Worm (Caenorhabditis elegans) whole organism, mixed stage, embryonic: ENCODE results near the gene rbc-1.

Experiments
- M03D4.4 ChIP-seq: sonication (generic microtip); optimal IDR thresholded peaks from 2 replicates; lab custom pipeline; 2017; ENCODE audit warnings: mild to moderate bottlenecking, missing genetic modification characterization, missing compliant biosample characterization
- bed-3 ChIP-seq: fragments of 200-800 bp; sonication (Bioruptor generic); optimal IDR thresholded peaks from 3 replicates; lab custom pipeline; 2018; ENCODE audit warnings: mild to moderate bottlenecking, missing genetic modification characterization, moderate library complexity, missing compliant biosample characterization
- blmp-1 ChIP-seq: fragments of 150-350 bp; optimal IDR thresholded peaks from 2 replicates; lab custom pipeline; 2014; ENCODE audit warnings: missing biosample characterization, missing genetic modification characterization
- ceh-39 ChIP-seq: fragments of 150-350 bp; optimal IDR thresholded peaks from 2 replicates; lab custom pipeline; 2014; ENCODE audit warnings: missing biosample characterization, missing genetic modification characterization
- ceh-43 ChIP-seq: fragments of 200-800 bp; sonication (Bioruptor generic); optimal IDR thresholded peaks from 2 replicates; lab custom pipeline; 2018; ENCODE audit warnings: mild to moderate bottlenecking, missing genetic modification characterization, moderate library complexity, missing compliant biosample characterization
- ceh-83 ChIP-seq: fragments of 200-800 bp; sonication (Bioruptor generic); optimal IDR thresholded peaks from 2 replicates; lab custom pipeline; 2018; ENCODE audit warnings: mild to moderate bottlenecking, missing genetic modification characterization, missing compliant biosample characterization
- ces-1 ChIP-seq: fragments of 150-350 bp; optimal IDR thresholded peaks from 2 replicates; lab custom pipeline; 2014; ENCODE audit warnings: missing biosample characterization, missing genetic modification reagents, missing genetic modification characterization
- cnd-1 ChIP-seq: fragments of 200-800 bp; sonication (Bioruptor generic); optimal IDR thresholded peaks from 2 replicates; lab custom pipeline; 2018; ENCODE audit warnings: mild to moderate bottlenecking, missing genetic modification characterization, missing compliant biosample characterization
- drap-1 ChIP-seq: fragments of 200-800 bp; sonication (Bioruptor generic); optimal IDR thresholded peaks from 3 replicates; lab custom pipeline; 2018; ENCODE audit warnings: mild to moderate bottlenecking, missing genetic modification characterization, missing compliant biosample characterization
- elt-1 ChIP-seq: sonication (generic microtip); optimal IDR thresholded peaks from 2 replicates; lab custom pipeline; 2017; ENCODE audit warnings: missing genetic modification characterization, mild to moderate bottlenecking, missing compliant biosample characterization, antibody characterized with exemption, moderate library complexity, borderline replicate concordance; ENCODE audit not compliant: insufficient read depth
- elt-3 ChIP-seq: fragments of 150-350 bp; optimal IDR thresholded peaks from 2 replicates; lab custom pipeline; 2014; ENCODE audit warnings: missing biosample characterization, missing genetic modification characterization
- flh-1 ChIP-seq: fragments of 200-800 bp; sonication (Bioruptor generic); optimal IDR thresholded peaks from 2 replicates; lab custom pipeline; 2018; ENCODE audit warnings: mild to moderate bottlenecking, missing genetic modification characterization, moderate library complexity, missing compliant biosample characterization
- ham-2 ChIP-seq: fragments of 200-800 bp; sonication (Bioruptor generic); optimal IDR thresholded peaks from 2 replicates; lab custom pipeline; 2018; ENCODE audit warnings: mild to moderate bottlenecking, missing genetic modification characterization, missing compliant biosample characterization
- hlh-1 ChIP-seq: fragments of 150-350 bp; optimal IDR thresholded peaks from 2 replicates; lab custom pipeline; 2014; ENCODE audit warnings: missing biosample characterization, missing genetic modification reagents, missing genetic modification characterization
- lin-13 ChIP-seq: fragments of 150-350 bp; optimal IDR thresholded peaks from 2 replicates; lab custom pipeline; 2014; ENCODE audit warnings: missing biosample characterization, missing genetic modification characterization
- lin-32 ChIP-seq: fragments of 200-800 bp; sonication (Bioruptor generic); optimal IDR thresholded peaks from 2 replicates; lab custom pipeline; 2018; ENCODE audit warnings: mild to moderate bottlenecking, missing genetic modification characterization, missing compliant biosample characterization
- lsy-2 ChIP-seq: fragments of 150-350 bp; optimal IDR thresholded peaks from 2 replicates; lab custom pipeline; 2014; ENCODE audit warnings: missing biosample characterization, missing genetic modification characterization
- mab-5 ChIP-seq: fragments of 150-350 bp; optimal IDR thresholded peaks from 2 replicates; lab custom pipeline; 2014; ENCODE audit warnings: missing biosample characterization, missing genetic modification characterization
- mep-1 ChIP-seq: fragments of 150-350 bp; optimal IDR thresholded peaks from 2 replicates; lab custom pipeline; 2017; ENCODE audit warnings: missing biosample characterization, missing genetic modification reagents, missing genetic modification characterization, inconsistent platforms
- mls-2 ChIP-seq: sonication (generic microtip); optimal IDR thresholded peaks from 2 replicates; lab custom pipeline; 2016; ENCODE audit warnings: mild to moderate bottlenecking, missing genetic modification characterization, moderate library complexity, missing compliant biosample characterization
- nhr-12 ChIP-seq: fragments of 150-350 bp; optimal IDR thresholded peaks from 2 replicates; lab custom pipeline; 2014; ENCODE audit warnings: missing biosample characterization, missing genetic modification characterization
- nhr-2 ChIP-seq: fragments of 150-350 bp; optimal IDR thresholded peaks from 2 replicates; lab custom pipeline; 2014; ENCODE audit warnings: missing biosample characterization, missing genetic modification characterization
- nhr-237 ChIP-seq: fragments of 150-350 bp; optimal IDR thresholded peaks from 2 replicates; lab custom pipeline; 2014; ENCODE audit warnings: missing biosample characterization, missing genetic modification characterization
- nhr-28 ChIP-seq: fragments of 150-350 bp; optimal IDR thresholded peaks from 2 replicates; lab custom pipeline; 2014; ENCODE audit warnings: missing biosample characterization, missing genetic modification characterization
- pha-4 ChIP-seq: fragments of 150-350 bp; optimal IDR thresholded peaks from 2 replicates; lab custom pipeline; 2018; ENCODE audit warnings: missing biosample characterization, missing genetic modification reagents, missing genetic modification characterization
- snpc-4 ChIP-seq: fragments of 150-350 bp; optimal IDR thresholded peaks from 2 replicates; lab custom pipeline; 2014; ENCODE audit warnings: missing biosample characterization, missing genetic modification characterization
- sptf-1 ChIP-seq: sonication (generic microtip); optimal IDR thresholded peaks from 2 replicates; lab custom pipeline; 2017; ENCODE audit warnings: mild to moderate bottlenecking, missing genetic modification characterization, moderate library complexity, missing compliant biosample characterization
- tbx-8 ChIP-seq: fragments of 200-800 bp; sonication (Bioruptor generic); optimal IDR thresholded peaks from 2 replicates; lab custom pipeline; 2018; ENCODE audit warnings: mild to moderate bottlenecking, missing genetic modification characterization, moderate library complexity, missing compliant biosample characterization
- unc-120 ChIP-seq: sonication (generic microtip); optimal IDR thresholded peaks from 2 replicates; lab custom pipeline; 2017; ENCODE audit warnings: missing genetic modification characterization, missing compliant biosample characterization; ENCODE audit not compliant: poor library complexity, severe bottlenecking
- unc-62 ChIP-seq: fragments of 150-350 bp; optimal IDR thresholded peaks from 2 replicates; lab custom pipeline; 2014; ENCODE audit warnings: missing biosample characterization, missing genetic modification reagents, missing genetic modification characterization
- zip-8 ChIP-seq: fragments of 150-350 bp; optimal IDR thresholded peaks from 2 replicates; lab custom pipeline; 2014; ENCODE audit warnings: missing biosample characterization, missing genetic modification characterization
- ztf-11 ChIP-seq: fragments of 150-350 bp; optimal IDR thresholded peaks from 2 replicates; lab custom pipeline; 2014; ENCODE audit warnings: missing biosample characterization, missing genetic modification characterization

The rbc-1 gene

ce11 chrX:14636712-14637111, 25.5 kb downstream of the rbc-1 start:
- TF ChIP-seq M03D4.4 (tag; lab: Kevin White, UChicago) (peak; percentile 20), sptf-1 (peak; percentile 87), zip-8 (tag; lab: Kevin White, UChicago) (no peak), blmp-1 (no peak), mls-2 (tag; lab: Kevin White, UChicago) (peak; percentile 57), unc-120 (tag; lab: Kevin White, UChicago) (no peak), nhr-28 (no peak), elt-1 (tag; lab: Kevin White, UChicago) (no peak), unc-62 (GFP tag; lab: Kevin White, UChicago) (peak; percentile 62), lsy-2 (tag; lab: Kevin White, UChicago) (no peak), ceh-43 (GFP tag; lab: Kevin White, UChicago) (peak; percentile 13), ceh-83 (peak; percentile 9), lin-32 (GFP tag; lab: Kevin White, UChicago) (no peak), pha-4 (no peak), ham-2 (peak; percentile 11), hlh-1 (tag; lab: Kevin White, UChicago) (peak; percentile 19), flh-1 (GFP tag; lab: Kevin White, UChicago) (no peak), ztf-11 (tag; lab: Kevin White, UChicago) (no peak), mab-5 (tag; lab: Kevin White, UChicago) (no peak), ces-1 (GFP tag; lab: Kevin White, UChicago) (peak; percentile 97), drap-1 (GFP tag; lab: Kevin White, UChicago) (peak; percentile 43), snpc-4 (tag; lab: Kevin White, UChicago) (no peak), cnd-1 (tag; lab: Kevin White, UChicago) (peak; percentile 74), bed-3 (GFP tag; lab: Kevin White, UChicago) (no peak), nhr-2 (no peak), nhr-237 (tag; lab: Kevin White, UChicago) (no peak)

DNA sequence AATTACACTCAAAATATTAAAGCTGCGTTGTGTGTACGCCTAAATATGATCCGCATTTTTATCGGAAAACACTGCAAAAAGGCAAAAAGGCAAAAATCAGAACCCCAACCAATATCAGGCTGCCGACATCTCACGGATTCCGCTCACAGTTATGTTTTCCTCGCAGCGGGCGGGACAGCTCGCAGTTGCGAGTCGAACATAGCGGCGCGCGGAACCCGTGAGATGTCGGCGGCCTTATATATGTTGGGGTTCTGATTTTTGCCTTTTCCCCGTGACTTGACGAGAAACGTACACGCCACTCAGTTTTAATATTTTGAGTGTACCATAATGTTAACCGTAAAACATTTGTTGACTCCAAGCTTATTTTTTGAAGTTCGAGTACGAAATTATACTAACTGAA, 26.3 kb downstream of the rbc-1 start:
- no peak for TF ChIP-seq zip-8 (tag; lab: Kevin White, UChicago)
- no peak for TF ChIP-seq elt-1 (tag; lab: Kevin White, UChicago)
- no peak for TF ChIP-seq lin-13 (tag; lab: Kevin White, UChicago)
- TF ChIP-seq mls-2 (tag; lab: Kevin White, UChicago) = no peak
- TF ChIP-seq cnd-1 (tag; lab: Kevin White, UChicago) = no peak
- TF ChIP-seq unc-120 (tag; lab: Kevin White, UChicago) = no peak
- no peak for TF ChIP-seq nhr-12
- no peak for TF ChIP-seq elt-3 (tag; lab: Kevin White, UChicago)
- TF ChIP-seq unc-62 (GFP tag; lab: Kevin White, UChicago) = no peak
- no peak for TF ChIP-seq nhr-237 (tag; lab: Kevin White, UChicago)
- no peak for TF ChIP-seq lin-32 (GFP tag; lab: Kevin White, UChicago)
- TF ChIP-seq ceh-39 (tag; lab: Kevin White, UChicago) = no peak
- TF ChIP-seq ceh-83 = no peak
- no peak for TF ChIP-seq blmp-1
- no peak for TF ChIP-seq snpc-4 (tag; lab: Kevin White, UChicago)
- TF ChIP-seq sptf-1 = no peak
- no peak for TF ChIP-seq ces-1 (GFP tag; lab: Kevin White, UChicago)
- TF ChIP-seq lsy-2 (tag; lab: Kevin White, UChicago) = no peak

ce11 chrX:14639941-14640340, 28.8 kb downstream of the rbc-1 start:
- TF ChIP-seq drap-1 (GFP tag; lab: Kevin White, UChicago) = no peak
- TF ChIP-seq ham-2 = no peak
- TF ChIP-seq zip-8 (tag; lab: Kevin White, UChicago) = no peak
- TF ChIP-seq elt-1 (tag; lab: Kevin White, UChicago) = no peak
- no peak for TF ChIP-seq flh-1 (GFP tag; lab: Kevin White, UChicago)
- peak; percentile 69 for TF ChIP-seq ces-1 (GFP tag; lab: Kevin White, UChicago)
- peak; percentile 39 for TF ChIP-seq unc-120 (tag; lab: Kevin White, UChicago)
- no peak for TF ChIP-seq snpc-4 (tag; lab: Kevin White, UChicago)
- TF ChIP-seq blmp-1 = no peak
- no peak for TF ChIP-seq sptf-1
- TF ChIP-seq mep-1 (tag; lab: Kevin White, UChicago) = no peak
- no peak for TF ChIP-seq tbx-8 (GFP tag; lab: Kevin White, UChicago)
- no peak for TF ChIP-seq unc-62 (GFP tag; lab: Kevin White, UChicago)
- TF ChIP-seq hlh-1 (tag; lab: Kevin White, UChicago) = no peak
- TF ChIP-seq cnd-1 (tag; lab: Kevin White, UChicago) = no peak
- no peak for TF ChIP-seq ceh-39 (tag; lab: Kevin White, UChicago)
- TF ChIP-seq mls-2 (tag; lab: Kevin White, UChicago) = peak; percentile 22
- TF ChIP-seq mab-5 (tag; lab: Kevin White, UChicago) = no peak
- TF ChIP-seq lin-32 (GFP tag; lab: Kevin White, UChicago) = no peak
- TF ChIP-seq pha-4 = no peak
